Worm (Caenorhabditis elegans): ENCODE results near the gene srz-63.

ce11 chrII:1252259-1252658 is 26.2 kb upstream of the srz-63 start, which contains the start of gene lin-42:
- no peak for TF ChIP-seq klf-2 (GFP tag; conservative IDR thresholded peaks at IDR 0.05)
- TF ChIP-seq flt-1 (GFP tag; IDR thresholded peaks at IDR 0.05), result no peak
- TF ChIP-seq ztf-23 (GFP tag; IDR thresholded peaks at IDR 0.05), result no peak
- no peak for TF ChIP-seq tab-1 (GFP tag; IDR thresholded peaks at IDR 0.05)
- TF ChIP-seq ztf-29 (GFP tag; IDR thresholded peaks at IDR 0.05), result no peak
- no peak for TF ChIP-seq ref-1 (GFP tag; conservative IDR thresholded peaks at IDR 0.05)
- no peak for TF ChIP-seq T22C8.4 (GFP tag; IDR thresholded peaks at IDR 0.05)
- TF ChIP-seq cog-1 (tag; optimal IDR thresholded peaks at IDR 0.05), result no peak
- no peak for TF ChIP-seq med-1 (GFP tag; optimal IDR thresholded peaks at IDR 0.05; ENCODE audit: insufficient read depth)

Data from whole organism, midembryonic.